Worm (Caenorhabditis elegans) whole organism, young adult: ENCODE measurements around the gene C17H12.12.

Experiments
- B0261.1 ChIP-seq: sonication (generic microtip); optimal IDR thresholded peaks from 2 replicates; lab custom pipeline; 2016; ENCODE audit warnings: mild to moderate bottlenecking, missing genetic modification characterization, moderate library complexity, missing compliant biosample characterization
- C17E4.6 ChIP-seq: fragments of 200-800 bp; sonication (Bioruptor generic); IDR thresholded peaks from 2 replicates; pipeline ENCODE4 v1.3.6; 2022; ENCODE audit warnings: missing genetic modification reagents, missing genetic modification characterization, missing compliant biosample characterization
- F22D6.2 ChIP-seq: sonication (generic microtip); optimal IDR thresholded peaks from 2 replicates; lab custom pipeline; 2016; ENCODE audit warnings: mild to moderate bottlenecking, missing genetic modification characterization, missing compliant biosample characterization
- F52B5.7 ChIP-seq: sonication (generic microtip); optimal IDR thresholded peaks from 2 replicates; lab custom pipeline; 2016; ENCODE audit warnings: mild to moderate bottlenecking, missing genetic modification characterization, missing compliant biosample characterization
- F55B11.4 ChIP-seq: sonication (generic microtip); optimal IDR thresholded peaks from 2 replicates; lab custom pipeline; 2016; ENCODE audit warnings: missing compliant biosample characterization, missing genetic modification characterization, borderline replicate concordance; ENCODE audit not compliant: insufficient read depth
- Y53F4B.3 ChIP-seq: fragments of 200-800 bp; sonication (Bioruptor generic); IDR thresholded peaks from 2 replicates; pipeline ENCODE4 v1.3.6; 2022; ENCODE audit warnings: missing genetic modification reagents, missing genetic modification characterization, missing compliant biosample characterization
- ama-1 ChIP-seq, 3 experiments: fragments of 150-350 bp in 1 of 3; sonication (generic microtip) in 2 of 3; optimal IDR thresholded peaks; 2 replicates each; lab custom pipeline; 2014 to 2018; ENCODE audit warnings: missing biosample characterization in 2 of 3, missing genetic modification characterization in 2 of 3, missing genetic modification reagents in 2 of 3
- aptf-3 ChIP-seq: fragments of 200-800 bp; sonication (Bioruptor generic); IDR thresholded peaks from 2 replicates; pipeline ENCODE4 v1.3.6; 2022; ENCODE audit warnings: missing genetic modification characterization, missing compliant biosample characterization
- atf-7 ChIP-seq: sonication (generic microtip); optimal IDR thresholded peaks from 2 replicates; lab custom pipeline; 2017; ENCODE audit warnings: mild to moderate bottlenecking, missing genetic modification characterization, missing compliant biosample characterization
- athp-1 ChIP-seq: sonication (generic microtip); optimal IDR thresholded peaks from 2 replicates; lab custom pipeline; 2017; ENCODE audit warnings: mild to moderate bottlenecking, missing genetic modification characterization, missing compliant biosample characterization
- attf-3 ChIP-seq: fragments of 200-800 bp; sonication (Bioruptor generic); conservative IDR thresholded peaks from 2 replicates; pipeline ENCODE4 v1.3.6; 2022; ENCODE audit warnings: missing genetic modification reagents, missing genetic modification characterization, missing compliant biosample characterization
- bed-1 ChIP-seq: fragments of 200-800 bp; sonication (Bioruptor generic); IDR thresholded peaks from 2 replicates; pipeline ENCODE4 v1.3.6; 2022; ENCODE audit warnings: missing genetic modification reagents, missing genetic modification characterization, missing compliant biosample characterization
- bed-2 ChIP-seq: fragments of 200-800 bp; sonication (Bioruptor generic); IDR thresholded peaks from 2 replicates; pipeline ENCODE4 v1.3.6; 2022; ENCODE audit warnings: missing genetic modification reagents, missing genetic modification characterization, missing compliant biosample characterization
- ccch-3 ChIP-seq: fragments of 200-800 bp; sonication (Bioruptor generic); optimal IDR thresholded peaks from 2 replicates; lab custom pipeline; 2018; ENCODE audit warnings: mild to moderate bottlenecking, missing genetic modification characterization, missing compliant biosample characterization
- chd-7 ChIP-seq: sonication (generic microtip); optimal IDR thresholded peaks from 2 replicates; lab custom pipeline; 2016; ENCODE audit warnings: mild to moderate bottlenecking, missing genetic modification characterization, moderate library complexity, missing compliant biosample characterization
- dpff-1 ChIP-seq: sonication (generic microtip); optimal IDR thresholded peaks from 2 replicates; lab custom pipeline; 2017; ENCODE audit warnings: mild to moderate bottlenecking, missing genetic modification characterization, missing compliant biosample characterization
- efl-1 ChIP-seq: fragments of 150-350 bp; optimal IDR thresholded peaks from 2 replicates; lab custom pipeline; 2014; ENCODE audit warnings: missing biosample characterization, missing genetic modification reagents, missing genetic modification characterization
- ets-4 ChIP-seq: fragments of 200-800 bp; sonication (Bioruptor generic); optimal IDR thresholded peaks from 2 replicates; lab custom pipeline; 2018; ENCODE audit warnings: mild to moderate bottlenecking, missing genetic modification characterization, missing compliant biosample characterization
- fkh-3 ChIP-seq: sonication (generic microtip); optimal IDR thresholded peaks from 2 replicates; lab custom pipeline; 2016; ENCODE audit warnings: mild to moderate bottlenecking, missing genetic modification characterization, missing compliant biosample characterization
- him-1 ChIP-seq: sonication (generic microtip); optimal IDR thresholded peaks from 2 replicates; lab custom pipeline; 2016; ENCODE audit warnings: missing genotype, missing genetic modification reagents, missing genetic modification characterization, missing compliant biosample characterization
- hmg-20 ChIP-seq: fragments of 200-800 bp; sonication (Bioruptor generic); IDR thresholded peaks from 2 replicates; pipeline ENCODE4 v1.3.6; 2022; ENCODE audit warnings: missing genetic modification reagents, missing genetic modification characterization, missing compliant biosample characterization
- let-526 ChIP-seq: fragments of 200-800 bp; sonication (Bioruptor generic); IDR thresholded peaks from 2 replicates; pipeline ENCODE4 v1.3.6; 2022; ENCODE audit warnings: missing genetic modification reagents, missing genetic modification characterization, missing compliant biosample characterization
- lin-54 ChIP-seq: fragments of 200-800 bp; sonication (Bioruptor generic); optimal IDR thresholded peaks from 2 replicates; lab custom pipeline; 2018; ENCODE audit warnings: mild to moderate bottlenecking, missing genetic modification characterization, missing compliant biosample characterization
- lsl-1 ChIP-seq: fragments of 200-800 bp; sonication (Bioruptor generic); optimal IDR thresholded peaks from 2 replicates; lab custom pipeline; 2018; ENCODE audit warnings: mild to moderate bottlenecking, missing genetic modification characterization, moderate library complexity, missing compliant biosample characterization
- lsy-27 ChIP-seq: sonication (generic microtip); optimal IDR thresholded peaks from 2 replicates; lab custom pipeline; 2017; ENCODE audit warnings: missing genetic modification characterization, mild to moderate bottlenecking, missing compliant biosample characterization, antibody characterized with exemption, missing genotype, borderline replicate concordance; ENCODE audit not compliant: insufficient read depth
- madf-10 ChIP-seq: sonication (generic microtip); optimal IDR thresholded peaks from 2 replicates; lab custom pipeline; 2016; ENCODE audit warnings: mild to moderate bottlenecking, missing genetic modification characterization, missing compliant biosample characterization
- madf-8 ChIP-seq: fragments of 200-800 bp; sonication (Bioruptor generic); conservative IDR thresholded peaks from 2 replicates; pipeline ENCODE4 v1.3.6; 2022; ENCODE audit warnings: missing genetic modification reagents, missing genetic modification characterization, missing compliant biosample characterization
- mel-28 ChIP-seq: sonication (generic microtip); optimal IDR thresholded peaks from 2 replicates; lab custom pipeline; 2016; ENCODE audit warnings: borderline replicate concordance, mild to moderate bottlenecking, missing genetic modification characterization, missing compliant biosample characterization
- nfyb-1 ChIP-seq: fragments of 200-800 bp; sonication (Bioruptor generic); IDR thresholded peaks from 2 replicates; pipeline ENCODE4 v1.3.6; 2022; ENCODE audit warnings: missing genetic modification reagents, missing genetic modification characterization, missing compliant biosample characterization
- repo-1 ChIP-seq: sonication (generic microtip); optimal IDR thresholded peaks from 2 replicates; lab custom pipeline; 2017; ENCODE audit warnings: mild to moderate bottlenecking, missing genetic modification characterization, missing compliant biosample characterization
- rpc-1 ChIP-seq, 2 experiments: fragments of 150-350 bp in 1 of 2; sonication (generic microtip) in 1 of 2; optimal IDR thresholded peaks; 2 replicates each; lab custom pipeline; 2014 to 2018; ENCODE audit warnings: missing biosample characterization in 1 of 2, missing genetic modification characterization in 1 of 2, missing genetic modification reagents in 1 of 2, missing genotype in 1 of 2
- sea-2 ChIP-seq: fragments of 200-800 bp; sonication (Bioruptor generic); IDR thresholded peaks from 2 replicates; pipeline ENCODE4 v1.3.6; 2022; ENCODE audit warnings: missing genetic modification characterization, missing compliant biosample characterization
- snpc-3.4 ChIP-seq: sonication (generic microtip); optimal IDR thresholded peaks from 2 replicates; lab custom pipeline; 2017; ENCODE audit warnings: missing genetic modification characterization, mild to moderate bottlenecking, missing compliant biosample characterization, antibody characterized with exemption, moderate library complexity, missing genotype, missing genetic modification reagents
- somi-1 ChIP-seq: fragments of 200-800 bp; sonication (Bioruptor generic); optimal IDR thresholded peaks from 2 replicates; lab custom pipeline; 2018; ENCODE audit warnings: mild to moderate bottlenecking, missing genetic modification characterization, missing compliant biosample characterization
- tbp1 ChIP-seq: fragments of 200-800 bp; sonication (Bioruptor generic); optimal IDR thresholded peaks from 2 replicates; lab custom pipeline; 2018; ENCODE audit warnings: mild to moderate bottlenecking, missing genetic modification characterization, missing compliant biosample characterization
- tlf-1 ChIP-seq: fragments of 200-800 bp; sonication (Bioruptor generic); optimal IDR thresholded peaks from 2 replicates; lab custom pipeline; 2018; ENCODE audit warnings: mild to moderate bottlenecking, missing genetic modification characterization, missing compliant biosample characterization
- unc-62 ChIP-seq: fragments of 150-350 bp; optimal IDR thresholded peaks from 2 replicates; lab custom pipeline; 2014; ENCODE audit warnings: missing biosample characterization, missing genetic modification reagents, missing genetic modification characterization
- ztf-6 ChIP-seq: fragments of 200-800 bp; sonication (Bioruptor generic); IDR thresholded peaks from 2 replicates; pipeline ENCODE4 v1.3.6; 2022; ENCODE audit warnings: missing genetic modification reagents, missing genetic modification characterization, missing compliant biosample characterization

C17H12.12 gene

ce11 chrIV:6792380-6793309 is 3.1 kb upstream of the C17H12.12 start (continued):
- no peak for TF ChIP-seq madf-8 (GFP tag; lab: Robert Waterston, UW)
- no peak for TF ChIP-seq ets-4 (GFP tag; lab: Kevin White, UChicago)
- TF ChIP-seq Y53F4B.3 (GFP tag; lab: Robert Waterston, UW) = no peak
- no peak for TF ChIP-seq F55B11.4 (tag; lab: Kevin White, UChicago)
- TF ChIP-seq tbp1 = peak; percentile 63
- TF ChIP-seq snpc-3.4 (tag; lab: Kevin White, UChicago) = peak; percentile 75
- TF ChIP-seq bed-2 (GFP tag; lab: Robert Waterston, UW) = no peak
- TF ChIP-seq attf-3 (GFP tag; lab: Robert Waterston, UW) = no peak
- no peak for TF ChIP-seq B0261.1 (tag; lab: Kevin White, UChicago)
- no peak for TF ChIP-seq dpff-1 (tag; lab: Kevin White, UChicago)
- TF ChIP-seq unc-62 (GFP tag; lab: Kevin White, UChicago) = no peak
- TF ChIP-seq mel-28 = no peak
- no peak for TF ChIP-seq ccch-3 (GFP tag; lab: Kevin White, UChicago)
- TF ChIP-seq hmg-20 = no peak
- TF ChIP-seq atf-7 (tag; lab: Kevin White, UChicago) = peak; percentile 54
- no peak for TF ChIP-seq C17E4.6 (GFP tag; lab: Robert Waterston, UW)
- TF ChIP-seq chd-7 (tag; lab: Kevin White, UChicago) = peak; percentile 60
- TF ChIP-seq lsl-1 (GFP tag; lab: Kevin White, UChicago) = peak; percentile 50
- TF ChIP-seq sea-2 = no peak
- TF ChIP-seq ama-1 (optimal IDR thresholded peaks at IDR 0.05; lab: Kevin White, UChicago) = no peak
- TF ChIP-seq ama-1 (GFP tag; optimal IDR thresholded peaks at IDR 0.05; lab: Kevin White, UChicago) = no peak
- TF ChIP-seq ztf-6 (GFP tag; lab: Robert Waterston, UW) = no peak
- TF ChIP-seq fkh-3 = no peak
- TF ChIP-seq efl-1 (GFP tag; lab: Kevin White, UChicago) = no peak
- no peak for TF ChIP-seq lin-54
- TF ChIP-seq lsy-27 (tag; lab: Kevin White, UChicago) = no peak
- no peak for TF ChIP-seq rpc-1 (optimal IDR thresholded peaks at IDR 0.05; lab: Kevin White, UChicago)
- TF ChIP-seq rpc-1 (tag; optimal IDR thresholded peaks at IDR 0.05; lab: Kevin White, UChicago) = no peak
- TF ChIP-seq him-1 (tag; lab: Kevin White, UChicago) = no peak
- TF ChIP-seq nfyb-1 (GFP tag; lab: Robert Waterston, UW) = peak; percentile 58
- TF ChIP-seq repo-1 = peak; percentile 58
- TF ChIP-seq let-526 = no peak
- TF ChIP-seq F22D6.2 (tag; lab: Kevin White, UChicago) = no peak
- TF ChIP-seq athp-1 (tag; lab: Kevin White, UChicago) = no peak
- TF ChIP-seq aptf-3 (GFP tag; lab: Robert Waterston, UW) = no peak
- no peak for TF ChIP-seq bed-1 (GFP tag; lab: Robert Waterston, UW)
- TF ChIP-seq tlf-1 (GFP tag; lab: Kevin White, UChicago) = no peak
- no peak for TF ChIP-seq somi-1
- no peak for TF ChIP-seq F52B5.7 (tag; lab: Kevin White, UChicago)
- TF ChIP-seq madf-10 = no peak
